Fruit fly (Drosophila melanogaster) whole organism, pupa: Measurements from ENCODE around the gene CG17230.

Experiments used
- CG10348 ChIP-seq: fragments of 200-800 bp; sonication (Bioruptor generic); IDR thresholded peaks from 2 replicates; pipeline ENCODE4 v1.3.6; 2022; ENCODE audit warnings: missing biosample characterization, missing genetic modification characterization
- CG12605 ChIP-seq: fragments of 200-800 bp; sonication (Bioruptor generic); IDR thresholded peaks from 2 replicates; pipeline ENCODE4 v1.3.6; 2022; ENCODE audit warnings: missing biosample characterization, missing genetic modification characterization
- CG13204 ChIP-seq: fragments of 200-800 bp; sonication (Bioruptor generic); optimal IDR thresholded peaks from 2 replicates; lab custom pipeline; 2018; ENCODE audit warnings: missing biosample characterization, mild to moderate bottlenecking, missing genetic modification characterization, moderate library complexity
- CG14655 ChIP-seq: fragments of 200-800 bp; sonication (Bioruptor generic); optimal IDR thresholded peaks from 3 replicates; lab custom pipeline; 2017; ENCODE audit warnings: mild to moderate bottlenecking, missing biosample characterization, missing genetic modification reagents, missing genetic modification characterization
- CG15710 ChIP-seq: fragments of 200-800 bp; sonication (Bioruptor generic); optimal IDR thresholded peaks from 2 replicates; lab custom pipeline; 2018; ENCODE audit warnings: missing biosample characterization, mild to moderate bottlenecking, missing genetic modification characterization, moderate library complexity
- CG17806 ChIP-seq: fragments of 200-800 bp; sonication (Bioruptor generic); optimal IDR thresholded peaks from 2 replicates; lab custom pipeline; 2018; ENCODE audit warnings: missing biosample characterization, mild to moderate bottlenecking, missing genetic modification characterization, moderate library complexity
- CG32121 ChIP-seq: fragments of 200-800 bp; sonication (Bioruptor generic); IDR thresholded peaks from 2 replicates; pipeline ENCODE4 v1.3.6; 2022; ENCODE audit warnings: missing biosample characterization, missing genetic modification characterization
- CG34367 ChIP-seq: fragments of 200-800 bp; sonication (Bioruptor generic); optimal IDR thresholded peaks from 2 replicates; lab custom pipeline; 2018; ENCODE audit warnings: missing biosample characterization, mild to moderate bottlenecking, missing genetic modification characterization
- CG4496 ChIP-seq: fragments of 200-800 bp; sonication (Bioruptor generic); IDR thresholded peaks from 3 replicates; pipeline ENCODE4 v1.3.6; 2022; ENCODE audit warnings: missing biosample characterization, missing genetic modification characterization
- CG8159 ChIP-seq: fragments of 200-800 bp; sonication (Bioruptor generic); optimal IDR thresholded peaks from 3 replicates; lab custom pipeline; 2018; ENCODE audit warnings: missing biosample characterization, mild to moderate bottlenecking, missing genetic modification characterization, moderate library complexity
- CG8301 ChIP-seq: fragments of 200-800 bp; sonication (Bioruptor generic); optimal IDR thresholded peaks from 2 replicates; lab custom pipeline; 2018; ENCODE audit warnings: missing biosample characterization, mild to moderate bottlenecking, missing genetic modification characterization
- CG9948 ChIP-seq: fragments of 200-800 bp; sonication (Bioruptor generic); optimal IDR thresholded peaks from 2 replicates; lab custom pipeline; 2018; ENCODE audit warnings: missing biosample characterization, mild to moderate bottlenecking, missing genetic modification characterization, moderate library complexity
- D1 ChIP-seq: fragments of 200-800 bp; sonication (Bioruptor generic); optimal IDR thresholded peaks from 2 replicates; lab custom pipeline; 2018; ENCODE audit warnings: missing biosample characterization, mild to moderate bottlenecking, missing genetic modification characterization, moderate library complexity
- EcR ChIP-seq: fragments of 200-800 bp; sonication (Bioruptor generic); optimal IDR thresholded peaks from 3 replicates; lab custom pipeline; 2019; ENCODE audit warnings: missing biosample characterization, missing genetic modification characterization, mild to moderate bottlenecking, moderate library complexity, missing genetic modification reagents
- Ets98B ChIP-seq: fragments of 200-800 bp; sonication (Bioruptor generic); IDR thresholded peaks from 2 replicates; pipeline ENCODE4 v1.3.6; 2022; ENCODE audit warnings: missing biosample characterization, missing genetic modification characterization
- Pif1A ChIP-seq: fragments of 200-800 bp; sonication (Bioruptor generic); optimal IDR thresholded peaks from 3 replicates; lab custom pipeline; 2016; ENCODE audit warnings: missing biosample characterization, missing genetic modification characterization
- Pif1B ChIP-seq: fragments of 200-800 bp; sonication (Bioruptor generic); optimal IDR thresholded peaks from 3 replicates; lab custom pipeline; 2016; ENCODE audit warnings: missing biosample characterization, missing genetic modification characterization
- Snoo ChIP-seq: fragments of 200-800 bp; sonication (Bioruptor generic); optimal IDR thresholded peaks from 3 replicates; lab custom pipeline; 2017; ENCODE audit warnings: missing biosample characterization, mild to moderate bottlenecking, missing genetic modification characterization, inconsistent platforms
- fd96Ca ChIP-seq: fragments of 200-800 bp; sonication (Bioruptor generic); IDR thresholded peaks from 3 replicates; pipeline ENCODE4 v1.3.6; 2022; ENCODE audit warnings: missing biosample characterization, missing genetic modification characterization
- gl ChIP-seq: fragments of 200-800 bp; sonication (Bioruptor generic); optimal IDR thresholded peaks from 2 replicates; lab custom pipeline; 2018; ENCODE audit warnings: missing biosample characterization, mild to moderate bottlenecking, missing genetic modification characterization
- rn ChIP-seq: fragments of 200-800 bp; sonication (Bioruptor generic); IDR thresholded peaks from 2 replicates; pipeline ENCODE4 v1.3.6; 2022; ENCODE audit warnings: missing biosample characterization, missing genetic modification characterization

The CG17230 gene

dm6 chr3R:11409667-11410137 is 27.9 kb upstream of the CG17230 start, which contains the start of the genes mgr and Irbp:
TSS of gene mgr (minus strand) at chr3R:11409875.
TSS of gene Irbp (plus strand) at chr3R:11410047.
- no peak for TF ChIP-seq CG14655 (GFP tag; lab: Kevin White, UChicago)
- TF ChIP-seq D1 (tag; lab: Kevin White, UChicago): no peak
- TF ChIP-seq CG9948 (tag; lab: Kevin White, UChicago): peak; percentile 83
- TF ChIP-seq Pif1B (GFP tag; lab: Kevin White, UChicago): no peak
- TF ChIP-seq CG17806 (tag; lab: Kevin White, UChicago): peak; percentile 86
- TF ChIP-seq CG13204: no peak
- peak; percentile 78 for TF ChIP-seq CG34367 (tag; lab: Kevin White, UChicago)
- TF ChIP-seq CG8301: no peak
- TF ChIP-seq CG12605 (GFP tag; lab: Robert Waterston, UW): no peak; the same call in 1 of the 2 replicates
- peak; percentile 88 for TF ChIP-seq CG4496
- TF ChIP-seq CG10348 (GFP tag; lab: Robert Waterston, UW): peak; percentile 18; the same call in 1 of the 2 replicates
- TF ChIP-seq gl (tag; lab: Kevin White, UChicago): peak; percentile 37
- TF ChIP-seq rn: peak; percentile 82
- no peak for TF ChIP-seq EcR (GFP tag; lab: Kevin White, UChicago)
- peak; percentile 93 for TF ChIP-seq CG32121 (GFP tag; lab: Robert Waterston, UW)
- no peak for TF ChIP-seq Snoo (tag; lab: Kevin White, UChicago)
- TF ChIP-seq fd96Ca (GFP tag; lab: Robert Waterston, UW): peak; percentile 93
- no peak for TF ChIP-seq Pif1A (GFP tag; lab: Kevin White, UChicago)
- TF ChIP-seq CG8159 (tag; lab: Kevin White, UChicago): peak; percentile 86
- peak; percentile 88 for TF ChIP-seq CG15710 (tag; lab: Kevin White, UChicago)
- peak; percentile 92 for TF ChIP-seq Ets98B (GFP tag; lab: Robert Waterston, UW)

- TF ChIP-seq rn (no peak), CG17806 (tag; lab: Kevin White, UChicago) (no peak), CG9948 (tag; lab: Kevin White, UChicago) (no peak), EcR (GFP tag; lab: Kevin White, UChicago) (no peak), CG10348 (GFP tag; lab: Robert Waterston, UW) (no peak), CG8159 (tag; lab: Kevin White, UChicago) (no peak)
- TF ChIP-seq, all 21 proteins: peak for 0
Measured at dm6 chr3R:11412371-11412770, 25.2 kb upstream of the CG17230 start, which contains the start of gene Ipo9. TSS of gene Ipo9 (plus strand) at chr3R:11412522.

dm6 chr3R:11418568-11418967 is 19.0 kb upstream of the CG17230 start, which contains the start of the genes bumpel and CG45676:
TSS of gene bumpel (minus strand) at chr3R:11418668.
TSS of gene CG45676 (plus strand) at chr3R:11418885.
- TF ChIP-seq CG14655 (GFP tag; lab: Kevin White, UChicago) (no peak), CG10348 (GFP tag; lab: Robert Waterston, UW) (no peak), CG8301 (no peak), gl (tag; lab: Kevin White, UChicago) (no peak), CG17806 (tag; lab: Kevin White, UChicago) (no peak), CG12605 (GFP tag; lab: Robert Waterston, UW) (no peak)
- TF ChIP-seq, all 21 proteins: peak for 0

dm6 chr3R:11421643-11422122 is 15.9 kb upstream of the CG17230 start, which contains the start of the genes ninaG and Sptz:
TSS of gene ninaG (minus strand) at chr3R:11421693.
TSS of gene Sptz (plus strand) at chr3R:11422092.
- peak; percentile 85 for TF ChIP-seq CG17806 (tag; lab: Kevin White, UChicago)
- peak; percentile 79 for TF ChIP-seq CG12605 (GFP tag; lab: Robert Waterston, UW)
- no peak for TF ChIP-seq Pif1B (GFP tag; lab: Kevin White, UChicago)
- peak; percentile 89 for TF ChIP-seq CG10348 (GFP tag; lab: Robert Waterston, UW)
- peak; percentile 64 for TF ChIP-seq gl (tag; lab: Kevin White, UChicago)
- peak; percentile 93 for TF ChIP-seq CG4496
- no peak for TF ChIP-seq CG8301
- TF ChIP-seq CG8159 (tag; lab: Kevin White, UChicago): peak; percentile 88
- peak; percentile 91 for TF ChIP-seq Ets98B (GFP tag; lab: Robert Waterston, UW)
- peak; percentile 98 for TF ChIP-seq fd96Ca (GFP tag; lab: Robert Waterston, UW)
- TF ChIP-seq CG14655 (GFP tag; lab: Kevin White, UChicago): no peak
- no peak for TF ChIP-seq D1 (tag; lab: Kevin White, UChicago)
- TF ChIP-seq Snoo (tag; lab: Kevin White, UChicago): peak; percentile 90
- TF ChIP-seq rn: peak; percentile 92
- TF ChIP-seq CG32121 (GFP tag; lab: Robert Waterston, UW): peak; percentile 94
- peak; percentile 85 for TF ChIP-seq CG9948 (tag; lab: Kevin White, UChicago)
- peak; percentile 88 for TF ChIP-seq CG15710 (tag; lab: Kevin White, UChicago)
- TF ChIP-seq CG13204: no peak
- peak; percentile 85 for TF ChIP-seq CG34367 (tag; lab: Kevin White, UChicago)
- TF ChIP-seq, all 21 proteins: peak for 14

- TF ChIP-seq EcR (GFP tag; lab: Kevin White, UChicago) (no peak), fd96Ca (GFP tag; lab: Robert Waterston, UW) (no peak), CG4496 (no peak), CG13204 (no peak), CG8301 (no peak), Pif1B (GFP tag; lab: Kevin White, UChicago) (no peak), CG15710 (tag; lab: Kevin White, UChicago) (no peak), D1 (tag; lab: Kevin White, UChicago) (no peak), CG34367 (tag; lab: Kevin White, UChicago) (no peak), rn (no peak), CG12605 (GFP tag; lab: Robert Waterston, UW) (no peak), CG17806 (tag; lab: Kevin White, UChicago) (no peak), CG8159 (tag; lab: Kevin White, UChicago) (no peak), CG32121 (GFP tag; lab: Robert Waterston, UW) (no peak), CG9948 (tag; lab: Kevin White, UChicago) (no peak), CG10348 (GFP tag; lab: Robert Waterston, UW) (no peak), CG14655 (GFP tag; lab: Kevin White, UChicago) (no peak), gl (tag; lab: Kevin White, UChicago) (no peak)
Measured at dm6 chr3R:11429814-11430213, 7.8 kb upstream of the CG17230 start, which contains the start of gene Dtd. TSS of gene Dtd (plus strand) at chr3R:11430061.
